Fruit fly (Drosophila melanogaster): ENCODE measurements around the gene CG2931.

DNA sequence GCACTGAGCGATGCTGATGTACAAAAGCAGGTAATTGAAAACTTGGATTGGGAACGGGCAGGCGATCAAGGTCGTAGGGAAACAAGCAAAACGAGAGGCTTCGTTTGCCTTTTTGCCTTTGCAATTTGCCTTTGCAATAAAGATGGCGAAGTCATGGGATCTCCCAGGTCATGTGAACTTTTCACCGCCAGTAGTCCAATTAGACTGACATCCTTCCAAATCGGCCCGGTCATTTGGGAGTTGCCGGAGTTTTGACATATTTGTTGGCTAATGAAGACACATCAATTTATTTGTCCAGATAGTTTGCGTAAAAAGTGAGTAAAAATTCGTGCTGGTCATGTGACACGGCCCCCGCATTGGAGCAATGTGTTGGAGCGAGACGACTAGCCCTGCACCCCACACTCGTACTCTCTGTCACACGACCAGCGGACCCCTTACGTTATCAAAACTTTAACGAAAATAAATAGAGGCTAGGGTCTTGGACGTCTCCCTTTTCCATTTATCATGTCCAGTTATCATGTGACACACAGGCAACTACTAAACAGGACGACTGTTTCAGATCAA, 23.7 kb upstream of the CG2931 start:
- TF ChIP-seq CG14711 (tag; optimal IDR thresholded peaks at IDR 0.05) (no peak), bab1 (GFP tag; optimal IDR thresholded peaks at IDR 0.05) (peak; percentile 15), kay (GFP tag; ENCODE audit: borderline replicate concordance) (no peak), CG1620 (GFP tag; optimal IDR thresholded peaks at IDR 0.05) (no peak), CG7045 (GFP tag; optimal IDR thresholded peaks at IDR 0.05) (no peak), toe (GFP tag; optimal IDR thresholded peaks at IDR 0.05) (no peak), tj (GFP tag; optimal IDR thresholded peaks at IDR 0.05) (peak; percentile 20), CG12768 (GFP tag; optimal IDR thresholded peaks at IDR 0.05) (peak; percentile 41), Hr96 (GFP tag; optimal IDR thresholded peaks at IDR 0.05) (no peak), Clk (GFP tag; optimal IDR thresholded peaks at IDR 0.05) (no peak), CG5204 (GFP tag; optimal IDR thresholded peaks at IDR 0.05) (no peak), CG33017 (tag; optimal IDR thresholded peaks at IDR 0.05) (no peak), cic (GFP tag; optimal IDR thresholded peaks at IDR 0.05) (peak; percentile 67), CG11617 (GFP tag; optimal IDR thresholded peaks at IDR 0.05) (no peak)

Data from whole organism, adult.